Worm (Caenorhabditis elegans): ENCODE results near the gene F26G1.11.

The F26G1.11 gene

ce11 chrII:4747063-4747462 is 29.9 kb upstream of the F26G1.11 start:
- TF ChIP-seq Y67H2A.10 (GFP tag; conservative IDR thresholded peaks at IDR 0.05) (no peak), ccch-3 (GFP tag; optimal IDR thresholded peaks at IDR 0.05) (no peak), F57C9.4 (tag; optimal IDR thresholded peaks at IDR 0.05) (no peak), F22D6.2 (tag; optimal IDR thresholded peaks at IDR 0.05) (no peak), nhr-90 (tag; optimal IDR thresholded peaks at IDR 0.05) (no peak), bed-2 (GFP tag; IDR thresholded peaks at IDR 0.05) (no peak), ekl-4 (GFP tag; IDR thresholded peaks at IDR 0.05) (no peak), ceh-40 (GFP tag; IDR thresholded peaks at IDR 0.05) (no peak), rcor-1 (GFP tag; IDR thresholded peaks at IDR 0.05) (no peak), hlh-26 (GFP tag; conservative IDR thresholded peaks at IDR 0.05) (no peak), ztf-28 (GFP tag; IDR thresholded peaks at IDR 0.05) (no peak), attf-3 (GFP tag; conservative IDR thresholded peaks at IDR 0.05) (no peak), ceh-58 (GFP tag; IDR thresholded peaks at IDR 0.05) (no peak), somi-1 (GFP tag; optimal IDR thresholded peaks at IDR 0.05) (no peak), snpc-4 (GFP tag; optimal IDR thresholded peaks at IDR 0.05) (no peak), snpc-4 (tag; optimal IDR thresholded peaks at IDR 0.05) (no peak), chd-7 (tag; optimal IDR thresholded peaks at IDR 0.05) (no peak), ets-4 (GFP tag; optimal IDR thresholded peaks at IDR 0.05) (no peak)

ce11 chrII:4747697-4748096 is 29.2 kb upstream of the F26G1.11 start:
- TF ChIP-seq attf-5 (GFP tag; optimal IDR thresholded peaks at IDR 0.05) (no peak), athp-1 (tag; optimal IDR thresholded peaks at IDR 0.05) (no peak), B0035.1 (tag; optimal IDR thresholded peaks at IDR 0.05) (no peak), nhr-120 (GFP tag; IDR thresholded peaks at IDR 0.05) (no peak), ceh-91 (GFP tag; IDR thresholded peaks at IDR 0.05) (no peak), snpc-1.1 (tag; optimal IDR thresholded peaks at IDR 0.05; ENCODE audit: insufficient read depth) (no peak), snpc-1.3 (tag; optimal IDR thresholded peaks at IDR 0.05; ENCODE audit: insufficient read depth) (no peak), ceh-100 (GFP tag; IDR thresholded peaks at IDR 0.05) (no peak)

DNA sequence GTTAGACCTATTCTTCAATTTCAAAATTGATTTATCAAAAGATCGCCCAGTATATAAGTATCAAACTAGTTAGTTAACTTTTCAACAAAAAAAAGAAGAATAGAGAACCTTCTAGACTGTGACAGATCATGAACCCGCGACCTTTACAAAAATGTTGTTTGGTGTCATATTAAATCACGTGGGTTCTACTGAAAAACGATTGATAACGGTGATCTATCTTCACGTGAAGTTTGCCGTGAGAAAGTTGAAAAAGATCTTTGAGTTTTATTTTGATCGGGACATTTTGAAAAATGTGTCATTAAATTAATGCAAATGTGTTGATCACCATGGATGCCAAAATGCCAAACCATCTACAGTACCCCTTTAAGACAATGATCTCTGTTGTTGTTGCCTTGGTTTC is 28.6 kb upstream of the F26G1.11 start:
- TF ChIP-seq ceh-58 (GFP tag; IDR thresholded peaks at IDR 0.05) (no peak), F33H1.4 (GFP tag; IDR thresholded peaks at IDR 0.05) (no peak), sdz-38 (tag; optimal IDR thresholded peaks at IDR 0.05) (no peak), hsf-1 (GFP tag; IDR thresholded peaks at IDR 0.05) (peak; percentile 77), ztf-26 (tag; optimal IDR thresholded peaks at IDR 0.05) (peak; percentile 55), lin-40 (tag; optimal IDR thresholded peaks at IDR 0.05) (peak; percentile 22), lir-1 (GFP tag; conservative IDR thresholded peaks at IDR 0.05) (no peak), nhr-120 (GFP tag; IDR thresholded peaks at IDR 0.05) (no peak), lin-35 (GFP tag; optimal IDR thresholded peaks at IDR 0.05) (no peak), bed-1 (GFP tag; IDR thresholded peaks at IDR 0.05) (no peak), T26A5.8 (tag; optimal IDR thresholded peaks at IDR 0.05) (no peak), hmg-1.2 (GFP tag; IDR thresholded peaks at IDR 0.05) (no peak), somi-1 (GFP tag; optimal IDR thresholded peaks at IDR 0.05) (peak; percentile 35), lsl-1 (GFP tag; optimal IDR thresholded peaks at IDR 0.05) (no peak), F52B5.7 (tag; optimal IDR thresholded peaks at IDR 0.05) (no peak), sea-2 (GFP tag; IDR thresholded peaks at IDR 0.05) (no peak)

Measured in whole organism, young adult.